Worm (Caenorhabditis elegans) whole organism, dauer: Measurements from ENCODE around the gene mstr-2.

Experiments
- unc-62 ChIP-seq: sonication (generic microtip); optimal IDR thresholded peaks from 2 replicates; lab custom pipeline; 2017; ENCODE audit warnings: missing biosample characterization, missing genetic modification reagents, missing genetic modification characterization

Gene mstr-2

DNA sequence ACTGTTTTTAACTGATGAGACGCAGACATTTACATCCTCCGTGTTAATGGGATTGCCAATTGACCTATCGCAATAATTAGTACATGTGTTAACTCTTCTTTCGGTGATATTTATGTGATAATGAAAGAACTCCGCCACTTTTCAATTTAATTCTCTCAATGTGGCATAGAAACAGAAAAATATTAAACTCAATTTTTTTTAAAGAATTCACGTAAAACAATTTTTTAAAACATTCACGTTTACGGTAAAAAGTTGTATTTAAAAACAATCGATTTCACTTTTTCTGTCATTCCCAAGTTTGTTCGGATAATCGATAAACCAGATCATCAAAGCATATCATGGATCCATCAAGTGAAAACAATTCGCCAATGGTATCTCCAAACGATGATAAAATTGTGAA lies at the start of gene mstr-2:
TSS of gene mstr-2 (plus strand) at position 301 of the 400 bp plus-strand sequence.
- no peak for TF ChIP-seq unc-62

DNA sequence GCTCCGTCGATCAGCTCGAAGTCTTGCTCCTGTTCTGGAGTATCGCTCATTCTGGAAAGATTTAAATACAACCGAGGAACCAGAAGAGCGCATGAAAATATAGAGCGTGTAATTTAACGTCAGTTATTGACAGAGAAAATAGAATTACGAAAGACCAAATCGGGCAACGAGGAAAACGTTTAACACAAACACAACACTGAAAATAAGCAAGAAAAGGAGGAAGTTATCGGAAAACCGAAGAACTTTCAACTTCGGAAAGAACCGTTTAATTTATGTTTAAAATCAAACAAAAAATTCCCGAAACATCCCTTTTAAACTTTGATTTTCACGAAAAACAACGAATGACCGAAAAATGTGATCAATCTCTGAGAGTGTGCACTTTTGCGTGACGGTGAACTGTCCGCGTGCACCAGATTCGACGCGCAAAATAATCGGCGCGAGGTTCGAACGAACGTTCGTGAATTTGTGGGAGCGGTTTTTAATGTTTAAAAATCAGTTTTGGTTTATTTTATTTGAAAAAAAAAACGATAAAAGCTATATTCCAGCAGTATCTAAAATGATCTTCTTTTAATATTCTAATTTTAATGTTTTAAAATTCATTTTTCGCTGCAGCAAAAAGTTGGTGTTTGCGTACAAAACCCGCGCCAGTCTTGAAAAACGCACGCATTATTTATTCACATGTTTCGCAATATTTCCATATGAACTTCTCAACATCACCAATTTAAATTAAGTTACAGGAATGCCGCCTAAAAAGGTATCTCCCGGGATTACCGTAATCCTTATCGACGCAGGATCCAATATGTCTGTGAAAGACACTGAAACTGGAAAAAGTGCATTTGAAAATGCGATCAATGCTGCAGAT lies 49.6 kb upstream of the mstr-2 start, which contains the start of the genes R07E5.7 and cku-80:
TSS of gene R07E5.7 (minus strand) at position 51 of the 862 bp plus-strand sequence.
TSS of gene cku-80 (plus strand) at position 732 of the 862 bp plus-strand sequence.
- TF ChIP-seq unc-62, result no peak

DNA sequence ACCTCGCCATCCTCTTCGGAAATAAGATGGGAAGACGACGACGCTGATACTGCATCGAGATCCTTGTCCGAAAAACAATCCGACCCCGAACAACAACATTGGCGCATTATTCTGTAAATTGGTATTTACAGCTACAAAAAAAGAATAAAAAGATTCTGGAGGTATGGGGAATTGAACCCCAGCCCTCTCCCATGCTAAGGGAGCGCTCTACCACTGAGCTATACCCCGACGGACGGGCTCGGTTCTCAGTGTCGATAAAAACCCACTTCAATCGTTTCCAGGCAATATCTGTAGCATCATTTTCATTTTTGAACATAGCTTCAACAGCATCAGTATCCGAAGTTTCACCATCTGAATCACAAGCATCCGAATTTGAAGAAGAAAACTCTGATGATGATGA lies 40.1 kb upstream of the mstr-2 start:
- TF ChIP-seq unc-62, result no peak

DNA sequence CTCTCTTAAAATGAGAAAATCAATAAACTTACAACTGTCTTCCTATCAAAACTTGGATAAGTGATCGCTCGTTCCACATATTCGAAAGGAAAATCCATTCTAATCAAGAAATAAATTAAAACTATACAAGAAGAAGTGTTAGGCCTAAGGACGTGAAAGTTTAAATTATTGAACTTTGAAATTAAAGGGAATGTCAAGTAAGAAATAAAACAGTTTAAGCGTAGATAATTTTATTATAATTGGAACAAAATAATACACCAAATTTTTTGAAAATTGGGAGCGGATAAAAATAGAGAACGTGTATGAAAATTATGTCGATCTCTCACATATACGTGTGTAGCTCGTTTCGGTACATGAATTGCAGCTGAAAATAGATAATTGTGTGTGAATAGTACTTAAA lies 39.5 kb upstream of the mstr-2 start, which contains the start of gene C28A5.6:
TSS of gene C28A5.6 (minus strand) at position 101 of the 400 bp plus-strand sequence.
- TF ChIP-seq unc-62, result no peak

DNA sequence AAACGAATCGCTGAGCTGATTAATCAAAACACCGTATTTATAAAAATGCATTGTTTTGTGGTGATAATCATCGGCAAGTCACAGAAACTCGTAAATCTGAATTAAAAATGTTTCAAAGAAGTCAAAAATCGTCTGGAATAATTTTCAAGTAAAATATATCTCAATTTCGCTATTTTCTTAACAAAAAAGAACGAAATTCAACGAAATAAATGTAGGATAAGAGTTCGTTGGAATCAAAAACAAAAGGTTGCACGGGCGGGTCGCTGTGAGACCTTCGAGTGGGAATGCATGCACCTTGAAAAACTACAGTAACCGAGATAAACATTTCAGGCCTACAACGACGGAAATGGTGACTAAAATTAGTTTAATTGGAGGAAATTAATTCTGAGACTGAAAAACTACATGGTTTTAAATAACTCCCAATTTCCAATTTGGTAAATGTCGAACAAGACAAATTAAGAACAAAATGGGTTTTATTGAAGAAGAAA lies 34.6 kb upstream of the mstr-2 start, which contains the start of gene C28A5.1:
TSS of gene C28A5.1 (minus strand) at position 51 of the 488 bp plus-strand sequence.
- TF ChIP-seq unc-62, result no peak

DNA sequence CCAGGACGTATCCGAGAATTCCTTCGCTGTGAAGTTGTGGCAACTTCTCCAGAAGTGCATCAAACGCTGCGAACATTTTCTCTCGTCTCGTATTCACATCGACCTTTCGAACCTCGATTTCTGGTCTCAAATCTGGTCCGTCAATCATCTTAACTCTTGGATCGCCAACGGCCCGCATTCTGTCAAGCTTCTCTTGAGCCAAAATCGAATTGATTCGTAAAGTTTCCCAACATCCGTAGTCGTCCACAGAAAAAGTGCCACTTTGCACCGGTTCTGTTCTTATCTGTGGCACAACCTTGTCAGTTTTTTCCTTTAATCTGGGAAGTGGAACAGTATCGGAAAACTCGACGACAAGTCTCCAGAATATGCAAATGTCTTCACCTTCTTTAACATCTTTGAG lies 33.6 kb upstream of the mstr-2 start:
- TF ChIP-seq unc-62, result no peak

DNA sequence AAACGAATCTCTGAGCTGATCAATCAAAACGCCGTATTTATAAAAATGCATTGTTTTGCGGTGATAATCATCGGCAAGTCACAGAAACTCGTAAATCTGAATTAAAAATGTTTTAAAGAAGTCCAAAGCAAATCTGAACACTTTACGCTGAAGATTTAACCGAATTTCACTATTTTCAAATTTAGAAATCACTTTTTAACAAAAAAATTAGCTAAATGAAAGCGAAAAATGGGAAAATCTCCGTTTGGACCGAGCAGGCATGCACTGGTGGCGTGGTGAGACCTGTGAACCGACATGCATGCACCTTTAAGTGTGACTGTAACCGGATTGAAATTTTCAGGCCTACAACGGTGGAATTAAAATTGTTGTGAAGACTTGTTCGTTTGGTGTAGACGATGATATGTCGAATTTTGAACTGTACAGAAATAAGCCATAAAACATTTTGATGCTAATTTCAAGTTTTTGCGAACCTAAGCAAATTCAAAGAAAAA lies 29.4 kb upstream of the mstr-2 start, which contains the start of gene C28A5.2:
TSS of gene C28A5.2 (minus strand) at position 51 of the 491 bp plus-strand sequence.
- TF ChIP-seq unc-62, result no peak

DNA sequence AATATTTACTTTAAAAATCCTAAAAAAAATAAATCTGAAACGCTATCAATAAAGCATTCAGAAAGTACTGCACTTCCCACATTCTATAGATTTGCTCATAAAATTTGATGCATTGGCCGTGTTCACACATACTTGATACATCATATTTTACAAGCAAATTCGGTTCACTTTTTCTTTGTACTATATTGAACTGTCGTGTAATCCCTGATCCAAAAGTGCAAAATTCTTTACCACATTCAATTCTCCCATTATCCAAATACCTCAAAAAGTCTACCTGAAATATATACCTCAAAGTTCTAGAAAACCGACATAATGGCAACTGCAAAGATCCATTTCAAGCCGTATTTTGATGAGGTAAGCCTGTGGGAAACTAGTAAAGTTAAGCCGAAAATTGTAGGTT lies 27.1 kb upstream of the mstr-2 start, which contains the start of gene nex-3:
TSS of gene nex-3 (plus strand) at position 301 of the 400 bp plus-strand sequence.
- TF ChIP-seq unc-62, result no peak

DNA sequence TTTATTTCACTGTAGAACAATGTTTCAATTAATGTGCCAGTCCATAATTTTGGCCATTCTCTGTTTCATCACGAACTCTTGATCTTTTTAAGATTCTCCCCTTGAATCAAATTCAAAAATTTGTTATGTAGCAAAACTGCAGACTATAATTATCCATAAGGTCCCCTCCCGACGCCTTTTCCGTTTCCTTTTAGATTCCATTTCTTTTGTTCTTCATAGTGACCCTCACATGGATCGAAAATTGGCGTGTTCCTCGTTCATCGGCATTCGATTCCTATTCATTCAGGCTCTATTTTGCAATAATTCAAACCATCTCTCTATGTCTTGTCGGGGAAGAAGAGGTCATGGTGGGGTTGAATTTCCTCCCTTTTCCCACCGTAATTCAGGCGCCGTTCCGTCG lies 24.4 kb upstream of the mstr-2 start:
- no peak for TF ChIP-seq unc-62

DNA sequence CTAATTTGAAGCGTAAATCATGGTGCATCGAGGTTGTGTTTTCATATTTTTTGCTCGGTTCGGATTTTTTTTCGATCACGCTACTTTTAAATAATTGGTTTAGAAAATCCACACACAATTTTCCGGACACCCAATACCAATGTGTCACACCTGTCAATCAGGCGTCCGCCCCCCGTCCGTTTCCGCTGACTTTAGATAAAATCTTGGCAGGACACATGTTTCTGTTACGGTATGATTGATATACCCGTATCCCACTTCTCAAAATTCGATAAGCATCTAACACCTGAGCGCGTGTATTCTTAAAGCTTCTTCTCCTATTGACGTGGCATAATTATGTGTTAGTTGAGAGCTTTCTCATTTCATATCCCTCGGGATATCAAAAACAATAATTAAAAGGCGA lies 20.9 kb upstream of the mstr-2 start:
- TF ChIP-seq unc-62, result no peak

DNA sequence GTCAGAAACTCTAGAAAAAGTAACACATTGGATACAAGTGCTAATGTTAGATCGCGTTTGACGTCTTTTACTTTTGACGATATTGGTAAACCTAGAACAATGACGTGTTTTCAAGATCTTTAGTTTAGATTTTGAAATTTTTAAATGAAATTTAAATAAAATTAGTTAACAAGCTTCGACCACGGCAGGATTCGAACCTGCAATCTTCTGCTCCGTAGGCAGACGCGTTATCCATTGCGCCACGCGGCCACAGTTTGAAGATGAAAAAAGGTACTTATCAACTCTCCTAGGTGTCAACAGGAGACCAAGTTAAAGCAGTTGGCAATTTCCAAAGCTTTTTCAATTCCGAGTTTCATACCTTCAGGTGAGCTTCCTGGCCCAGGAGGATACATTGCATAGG lies 19.6 kb upstream of the mstr-2 start:
- no peak for TF ChIP-seq unc-62

DNA sequence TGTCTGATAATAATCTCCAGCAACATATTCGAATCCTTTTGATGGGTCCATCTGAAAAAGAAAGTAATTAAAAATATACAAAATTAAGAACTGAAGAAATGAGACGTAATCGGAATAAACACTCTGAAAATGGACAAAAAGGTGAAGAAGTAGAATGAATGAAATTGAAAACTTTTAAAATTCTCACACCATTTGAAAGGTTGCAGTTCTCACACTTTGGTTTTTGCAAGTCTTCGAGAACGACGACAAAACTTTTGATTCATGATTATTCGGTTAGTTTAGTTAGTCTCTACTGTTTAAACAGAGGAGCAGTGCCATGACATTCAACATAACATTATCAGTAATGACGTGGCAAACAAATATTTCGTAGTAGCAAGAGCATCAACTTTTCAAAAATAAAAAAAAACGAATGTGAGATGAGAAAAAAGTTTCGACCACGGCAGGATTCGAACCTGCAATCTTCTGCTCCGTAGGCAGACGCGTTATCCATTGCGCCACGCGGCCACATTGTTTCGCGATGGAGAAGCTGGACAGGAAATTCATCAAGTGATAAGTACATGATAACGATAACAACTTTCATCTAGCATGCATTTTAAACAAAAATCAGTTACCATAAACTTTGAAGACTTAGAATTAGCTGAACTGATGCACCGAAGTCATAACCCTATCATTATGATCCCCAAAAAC lies 18.9 kb upstream of the mstr-2 start, which contains the start of gene ceh-43:
TSS of gene ceh-43 (minus strand) at position 51 of the 687 bp plus-strand sequence.
- no peak for TF ChIP-seq unc-62

DNA sequence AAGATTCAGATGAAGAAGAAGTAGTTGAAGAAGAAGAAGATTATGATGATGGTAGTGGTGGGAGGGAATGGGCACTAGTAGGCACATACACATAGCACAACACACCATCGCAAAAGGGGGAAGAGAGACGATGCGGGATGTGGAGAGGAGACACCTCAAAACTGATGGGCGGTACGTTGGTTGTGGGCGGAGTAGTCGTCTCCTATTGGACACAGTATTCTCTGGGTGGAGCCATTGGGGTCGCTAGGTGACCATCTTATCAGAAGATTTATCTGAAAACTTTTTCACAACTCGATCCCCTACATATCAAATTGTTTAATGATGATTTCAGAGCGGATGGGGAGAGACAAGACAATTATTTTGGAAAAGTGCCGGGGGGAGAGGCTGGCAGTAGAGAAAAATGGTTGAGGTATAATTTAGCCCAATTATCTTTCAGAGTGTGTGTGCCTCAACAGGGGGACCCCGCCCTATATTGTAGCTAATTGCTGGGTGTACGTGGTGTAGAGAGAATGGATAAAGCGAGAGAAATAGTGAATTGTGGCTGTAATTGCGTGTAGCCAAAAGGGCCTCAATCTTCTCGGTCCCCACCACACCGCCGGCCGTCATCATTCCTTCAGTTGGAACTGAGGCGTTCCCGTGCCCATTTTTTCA lies 18.0 kb upstream of the mstr-2 start:
- no peak for TF ChIP-seq unc-62

DNA sequence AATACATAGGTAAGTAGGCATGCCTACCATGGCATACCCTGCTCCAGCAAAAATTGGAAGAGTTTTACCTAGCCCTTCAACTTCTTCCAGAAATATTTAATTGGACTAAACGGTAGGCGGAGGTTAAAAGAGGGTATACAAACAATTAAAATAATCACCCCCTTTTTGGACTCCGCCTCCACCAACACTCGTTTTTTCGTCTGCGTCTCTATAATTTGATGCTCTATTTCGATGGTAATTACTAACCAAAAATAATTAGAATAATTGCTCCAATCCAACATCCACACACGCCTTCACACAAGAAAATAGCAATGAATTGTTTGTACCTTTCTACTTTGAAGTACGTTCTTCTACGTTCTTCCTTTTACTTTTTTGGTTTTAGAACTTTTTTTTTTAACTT lies 16.2 kb upstream of the mstr-2 start:
- no peak for TF ChIP-seq unc-62

DNA sequence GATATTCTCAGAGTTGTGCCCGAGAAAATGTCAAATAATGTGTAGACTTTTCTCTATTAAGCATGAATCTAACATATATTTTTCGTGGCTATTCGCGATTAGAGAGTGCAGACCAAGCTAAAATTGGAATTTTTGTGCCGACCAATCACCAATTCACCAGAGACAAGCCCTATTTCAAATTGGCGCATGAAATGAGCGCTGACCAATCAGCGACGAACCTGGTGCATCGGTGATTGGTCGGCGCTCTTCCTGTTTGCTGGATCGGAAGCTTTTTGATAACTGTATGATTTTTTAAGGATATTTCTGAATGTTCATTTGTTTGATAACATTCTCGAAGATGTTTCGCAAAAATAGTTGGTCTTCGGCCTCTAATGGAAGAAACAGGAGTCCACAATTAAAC lies 15.6 kb upstream of the mstr-2 start:
- no peak for TF ChIP-seq unc-62

DNA sequence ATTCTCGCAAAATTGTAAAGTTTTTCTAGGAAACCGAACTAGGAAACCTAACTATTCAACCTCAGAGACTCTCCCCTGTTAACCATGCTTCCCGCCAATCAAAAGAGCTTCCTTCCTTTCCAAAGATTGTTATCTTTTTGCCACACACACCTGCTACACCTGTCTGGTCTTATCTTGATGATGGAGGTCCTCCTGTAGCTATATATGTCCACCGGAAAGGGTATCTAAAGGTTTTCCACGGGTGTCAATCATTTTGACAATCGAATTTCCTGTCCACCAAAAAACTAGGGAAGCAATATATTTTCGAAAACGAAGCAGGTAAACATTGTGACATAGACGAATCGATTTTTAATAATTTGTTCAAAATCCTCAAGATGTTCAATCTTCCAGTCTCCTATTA lies 15.1 kb upstream of the mstr-2 start:
- no peak for TF ChIP-seq unc-62
